Worm (Caenorhabditis elegans) whole organism, L3 larva: ENCODE results near the gene ZC132.11.

Source experiments
- aly-2 ChIP-seq: fragments of 150-350 bp; optimal IDR thresholded peaks from 2 replicates; lab custom pipeline; 2014; ENCODE audit warnings: missing biosample characterization, missing genetic modification characterization
- ama-1 ChIP-seq: fragments of 150-350 bp; optimal IDR thresholded peaks from 2 replicates; lab custom pipeline; 2018
- egl-27 ChIP-seq: sonication (generic microtip); optimal IDR thresholded peaks from 4 replicates; lab custom pipeline; 2017; ENCODE audit warnings: missing biosample characterization, missing genetic modification reagents, missing genetic modification characterization
- fkh-10 ChIP-seq: sonication (generic microtip); optimal IDR thresholded peaks from 2 replicates; lab custom pipeline; 2017; ENCODE audit warnings: missing biosample characterization, missing genetic modification reagents, missing genetic modification characterization
- lin-15B ChIP-seq: fragments of 150-350 bp; optimal IDR thresholded peaks from 2 replicates; lab custom pipeline; 2014; ENCODE audit warnings: missing biosample characterization, missing genetic modification characterization
- nfya-1 ChIP-seq: sonication (generic microtip); optimal IDR thresholded peaks from 2 replicates; lab custom pipeline; 2017; ENCODE audit warnings: missing genetic modification characterization, mild to moderate bottlenecking, missing compliant biosample characterization, antibody characterized with exemption, moderate library complexity; ENCODE audit not compliant: insufficient read depth
- nhr-237 ChIP-seq: fragments of 150-350 bp; optimal IDR thresholded peaks from 2 replicates; lab custom pipeline; 2014; ENCODE audit warnings: missing biosample characterization, missing genetic modification characterization
- nhr-28 ChIP-seq: fragments of 150-350 bp; optimal IDR thresholded peaks from 2 replicates; lab custom pipeline; 2014; ENCODE audit warnings: missing biosample characterization, missing genetic modification characterization
- nhr-77 ChIP-seq: fragments of 150-350 bp; optimal IDR thresholded peaks from 2 replicates; lab custom pipeline; 2014; ENCODE audit warnings: missing biosample characterization, missing genetic modification characterization
- pha-4 ChIP-seq: fragments of 150-350 bp; optimal IDR thresholded peaks from 2 replicates; lab custom pipeline; 2014; ENCODE audit warnings: missing biosample characterization, missing genetic modification reagents, missing genetic modification characterization

ce11 chrV:4346325-4346724 lies 47.8 kb upstream of the ZC132.11 start, which contains the start of gene hpo-18:
- TF ChIP-seq nhr-77 (tag; lab: Kevin White, UChicago) (no peak), pha-4 (tag; lab: Kevin White, UChicago) (no peak), lin-15B (no peak), ama-1 (lab: Kevin White, UChicago) (no peak), fkh-10 (no peak), egl-27 (tag; lab: Kevin White, UChicago) (no peak), nfya-1 (tag; lab: Kevin White, UChicago) (no peak), nhr-28 (tag; lab: Kevin White, UChicago) (no peak), nhr-237 (no peak), aly-2 (no peak)
